Worm (Caenorhabditis elegans): ENCODE data around the gene dpy-11.

- TF ChIP-seq ama-1 (optimal IDR thresholded peaks at IDR 0.05) (no peak), pes-1 (GFP tag; IDR thresholded peaks at IDR 0.05) (no peak), F13C5.2 (tag; optimal IDR thresholded peaks at IDR 0.05) (no peak), tbx-37 (GFP tag; conservative IDR thresholded peaks at IDR 0.05) (no peak), aly-1 (tag; optimal IDR thresholded peaks at IDR 0.05) (no peak), ceh-13 (GFP tag; optimal IDR thresholded peaks at IDR 0.05) (no peak), hmg-4 (GFP tag; optimal IDR thresholded peaks at IDR 0.05) (no peak)
These were observed 3.9 kb downstream of the dpy-11 start, which contains the start of gene ubh-1 for ce11 chrV:6511121-6511520.
